Worm (Caenorhabditis elegans) whole organism, L2 larva: ENCODE data around the gene Y46G5A.7.
A peak's percentile ranks its signal among the peaks of the same experiment; 100 is the strongest.

Experiments
- C34F6.9 ChIP-seq: fragments of 150-350 bp; optimal IDR thresholded peaks from 2 replicates; lab custom pipeline; 2014; ENCODE audit warnings: missing biosample characterization, missing genetic modification characterization
- Y55F3AM.14 ChIP-seq: fragments of 200-800 bp; sonication (Bioruptor generic); optimal IDR thresholded peaks from 2 replicates; lab custom pipeline; 2018; ENCODE audit warnings: mild to moderate bottlenecking, missing genetic modification characterization, missing compliant biosample characterization
- ama-1 ChIP-seq: fragments of 150-350 bp; optimal IDR thresholded peaks from 2 replicates; lab custom pipeline; 2018; ENCODE audit warnings: inconsistent platforms
- blmp-1 ChIP-seq: sonication (generic microtip); optimal IDR thresholded peaks from 2 replicates; lab custom pipeline; 2017; ENCODE audit warnings: missing genetic modification characterization, mild to moderate bottlenecking, missing compliant biosample characterization, antibody characterized with exemption, moderate library complexity; ENCODE audit not compliant: insufficient read depth
- ceh-16 ChIP-seq: fragments of 150-350 bp; optimal IDR thresholded peaks from 2 replicates; lab custom pipeline; 2014; ENCODE audit warnings: missing biosample characterization, missing genetic modification characterization
- crh-2 ChIP-seq: sonication (generic microtip); optimal IDR thresholded peaks from 2 replicates; lab custom pipeline; 2017; ENCODE audit warnings: missing biosample characterization, missing genetic modification characterization
- egl-27 ChIP-seq: sonication (generic microtip); optimal IDR thresholded peaks from 3 replicates; lab custom pipeline; 2017; ENCODE audit warnings: missing biosample characterization, missing genetic modification reagents, missing genetic modification characterization
- elt-1 ChIP-seq: fragments of 150-350 bp; optimal IDR thresholded peaks from 2 replicates; lab custom pipeline; 2014; ENCODE audit warnings: missing biosample characterization, missing genetic modification characterization
- fos-1 ChIP-seq: fragments of 150-350 bp; optimal IDR thresholded peaks from 2 replicates; lab custom pipeline; 2014; ENCODE audit warnings: missing biosample characterization, missing genetic modification characterization
- gmeb-1 ChIP-seq: fragments of 150-350 bp; optimal IDR thresholded peaks from 2 replicates; lab custom pipeline; 2014; ENCODE audit warnings: missing biosample characterization, missing genetic modification characterization
- lin-11 ChIP-seq: fragments of 150-350 bp; sonication (generic microtip); optimal IDR thresholded peaks from 2 replicates; lab custom pipeline; 2014; ENCODE audit warnings: missing biosample characterization, missing genetic modification characterization, inconsistent platforms, mixed read lengths
- lin-13 ChIP-seq: fragments of 150-350 bp; optimal IDR thresholded peaks from 2 replicates; lab custom pipeline; 2014; ENCODE audit warnings: missing biosample characterization, missing genetic modification reagents, missing genetic modification characterization
- lin-39 ChIP-seq: fragments of 150-350 bp; optimal IDR thresholded peaks from 2 replicates; lab custom pipeline; 2014; ENCODE audit warnings: missing biosample characterization, missing genetic modification reagents, missing genetic modification characterization
- lsy-2 ChIP-seq, 2 experiments: fragments of 150-350 bp in 1 of 2; sonication (generic microtip) in 1 of 2; optimal IDR thresholded peaks; 2 replicates each; lab custom pipeline; 2014 to 2017; ENCODE audit warnings: missing biosample characterization in 2 of 2, missing genetic modification characterization in 2 of 2
- mab-5 ChIP-seq: fragments of 150-350 bp; optimal IDR thresholded peaks from 2 replicates; lab custom pipeline; 2014; ENCODE audit warnings: missing biosample characterization, missing genetic modification characterization
- mbf-1 ChIP-seq: sonication (generic microtip); optimal IDR thresholded peaks from 2 replicates; lab custom pipeline; 2017; ENCODE audit warnings: missing biosample characterization, missing genetic modification characterization
- nhr-10 ChIP-seq: sonication (generic microtip); optimal IDR thresholded peaks from 2 replicates; lab custom pipeline; 2017; ENCODE audit warnings: missing biosample characterization, missing genetic modification characterization
- nhr-11 ChIP-seq: fragments of 150-350 bp; optimal IDR thresholded peaks from 2 replicates; lab custom pipeline; 2014; ENCODE audit warnings: missing biosample characterization, missing genetic modification characterization
- nhr-12 ChIP-seq: fragments of 150-350 bp; optimal IDR thresholded peaks from 2 replicates; lab custom pipeline; 2014; ENCODE audit warnings: missing biosample characterization, missing genetic modification characterization
- nhr-129 ChIP-seq: fragments of 150-350 bp; optimal IDR thresholded peaks from 2 replicates; lab custom pipeline; 2014; ENCODE audit warnings: missing biosample characterization, missing genetic modification characterization
- nhr-21 ChIP-seq: fragments of 150-350 bp; optimal IDR thresholded peaks from 2 replicates; lab custom pipeline; 2014; ENCODE audit warnings: missing biosample characterization, missing genetic modification characterization
- nhr-23 ChIP-seq: fragments of 150-350 bp; optimal IDR thresholded peaks from 2 replicates; lab custom pipeline; 2014; ENCODE audit warnings: missing biosample characterization, missing genetic modification reagents, missing genetic modification characterization
- nhr-237 ChIP-seq: fragments of 150-350 bp; optimal IDR thresholded peaks from 2 replicates; lab custom pipeline; 2014; ENCODE audit warnings: missing biosample characterization, missing genetic modification characterization
- nhr-6 ChIP-seq: fragments of 150-350 bp; optimal IDR thresholded peaks from 2 replicates; lab custom pipeline; 2014; ENCODE audit warnings: missing biosample characterization, missing genetic modification characterization
- nhr-77 ChIP-seq: fragments of 150-350 bp; optimal IDR thresholded peaks from 2 replicates; lab custom pipeline; 2014; ENCODE audit warnings: missing biosample characterization, missing genetic modification characterization
- peb-1 ChIP-seq: fragments of 150-350 bp; optimal IDR thresholded peaks from 2 replicates; lab custom pipeline; 2014; ENCODE audit warnings: missing biosample characterization, missing genetic modification characterization
- sma-9 ChIP-seq, 2 experiments: fragments of 150-350 bp in 1 of 2; sonication (generic microtip) in 1 of 2; optimal IDR thresholded peaks; 2 replicates each; lab custom pipeline; 2014 to 2016; ENCODE audit warnings: missing genetic modification characterization in 2 of 2, mild to moderate bottlenecking in 1 of 2, missing biosample characterization in 1 of 2, missing compliant biosample characterization in 1 of 2, missing genetic modification reagents in 1 of 2, moderate library complexity in 1 of 2
- snpc-4 ChIP-seq: fragments of 150-350 bp; optimal IDR thresholded peaks from 2 replicates; lab custom pipeline; 2014; ENCODE audit warnings: missing biosample characterization, missing genetic modification characterization
- unc-39 ChIP-seq: fragments of 150-350 bp; optimal IDR thresholded peaks from 2 replicates; lab custom pipeline; 2014; ENCODE audit warnings: missing biosample characterization, missing genetic modification characterization
- unc-55 ChIP-seq: fragments of 150-350 bp; sonication (generic microtip); optimal IDR thresholded peaks from 3 replicates; lab custom pipeline; 2014; ENCODE audit warnings: missing biosample characterization, missing genetic modification reagents, missing genetic modification characterization
- unc-62 ChIP-seq: fragments of 150-350 bp; optimal IDR thresholded peaks from 2 replicates; lab custom pipeline; 2014; ENCODE audit warnings: missing biosample characterization, missing genetic modification reagents, missing genetic modification characterization
- ztf-1 ChIP-seq: fragments of 200-800 bp; sonication (Bioruptor generic); conservative IDR thresholded peaks from 2 replicates; pipeline ENCODE4 v1.3.6; 2022; ENCODE audit warnings: missing genetic modification characterization, missing compliant biosample characterization
- ztf-11 ChIP-seq: sonication (generic microtip); optimal IDR thresholded peaks from 2 replicates; lab custom pipeline; 2017; ENCODE audit warnings: missing biosample characterization, missing genetic modification characterization
- ztf-4 ChIP-seq: fragments of 150-350 bp; optimal IDR thresholded peaks from 2 replicates; lab custom pipeline; 2014; ENCODE audit warnings: missing biosample characterization, missing genetic modification characterization

Gene Y46G5A.7

ce11 chrII:12797211-12797794 is 41.2 kb upstream of the Y46G5A.7 start:
- TF ChIP-seq nhr-21 (tag; lab: Kevin White, UChicago) = no peak
- TF ChIP-seq mbf-1 (tag; lab: Kevin White, UChicago) = no peak
- no peak for TF ChIP-seq mab-5 (tag; lab: Kevin White, UChicago)
- no peak for TF ChIP-seq Y55F3AM.14 (GFP tag; lab: Kevin White, UChicago)
- no peak for TF ChIP-seq blmp-1 (tag; lab: Kevin White, UChicago)
- no peak for TF ChIP-seq nhr-77
- no peak for TF ChIP-seq nhr-10 (tag; lab: Kevin White, UChicago)
- TF ChIP-seq unc-62 (GFP tag; lab: Kevin White, UChicago) = no peak
- TF ChIP-seq gmeb-1 (tag; lab: Kevin White, UChicago) = no peak
- no peak for TF ChIP-seq nhr-12 (tag; lab: Kevin White, UChicago)
- TF ChIP-seq unc-55 = no peak
- no peak for TF ChIP-seq nhr-6 (tag; lab: Kevin White, UChicago)
- TF ChIP-seq sma-9 (GFP tag; optimal IDR thresholded peaks at IDR 0.05; lab: Kevin White, UChicago) = peak; percentile 50
- TF ChIP-seq sma-9 (tag; optimal IDR thresholded peaks at IDR 0.05; lab: Kevin White, UChicago) = no peak
- TF ChIP-seq lin-13 (GFP tag; lab: Kevin White, UChicago) = peak; percentile 25
- peak; percentile 36 for TF ChIP-seq ama-1 (lab: Kevin White, UChicago)
- no peak for TF ChIP-seq unc-39
- TF ChIP-seq crh-2 (tag; lab: Kevin White, UChicago) = peak; percentile 61
- TF ChIP-seq C34F6.9 = peak; percentile 30
- TF ChIP-seq fos-1 (tag; lab: Kevin White, UChicago) = peak; percentile 52
- TF ChIP-seq lsy-2 (tag; optimal IDR thresholded peaks at IDR 0.05; lab: Kevin White, UChicago) = peak in 1 of 2 experiments; percentile 26
- TF ChIP-seq nhr-23 (tag; lab: Kevin White, UChicago) = no peak
- no peak for TF ChIP-seq elt-1 (tag; lab: Kevin White, UChicago)
- no peak for TF ChIP-seq lin-39

DNA sequence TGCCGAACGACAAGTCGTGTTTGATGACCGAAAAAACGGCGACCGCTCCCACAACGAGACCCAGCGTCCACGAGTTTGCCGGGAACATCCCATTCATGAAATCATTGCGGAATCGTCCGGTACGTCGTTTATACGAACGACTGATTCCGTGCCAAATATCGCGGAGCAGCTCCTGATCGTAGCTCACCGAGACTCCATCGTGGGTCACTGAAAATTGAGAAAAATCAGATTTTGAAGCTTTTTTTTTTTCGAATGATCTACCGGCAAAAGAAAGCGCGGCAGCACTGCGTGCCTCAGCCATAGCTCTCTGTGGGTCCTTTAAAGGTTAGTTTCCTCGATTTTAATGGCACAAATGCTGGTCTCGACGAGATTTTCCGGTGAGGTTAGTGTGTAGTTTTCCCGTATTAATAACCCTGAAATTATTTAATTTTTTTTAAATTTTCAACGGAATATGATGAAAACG is 39.9 kb upstream of the Y46G5A.7 start, which contains the start of gene cpt-1:
Gene cpt-1 (minus strand): TSS at position 413 of the 463 bp plus-strand sequence.
- TF ChIP-seq C34F6.9 = no peak
- no peak for TF ChIP-seq nhr-77

- TF ChIP-seq ztf-4 (peak; percentile 18), lin-11 (no peak)
These were observed 39.1 kb upstream of the Y46G5A.7 start for ce11 chrII:12795188-12795587.

DNA sequence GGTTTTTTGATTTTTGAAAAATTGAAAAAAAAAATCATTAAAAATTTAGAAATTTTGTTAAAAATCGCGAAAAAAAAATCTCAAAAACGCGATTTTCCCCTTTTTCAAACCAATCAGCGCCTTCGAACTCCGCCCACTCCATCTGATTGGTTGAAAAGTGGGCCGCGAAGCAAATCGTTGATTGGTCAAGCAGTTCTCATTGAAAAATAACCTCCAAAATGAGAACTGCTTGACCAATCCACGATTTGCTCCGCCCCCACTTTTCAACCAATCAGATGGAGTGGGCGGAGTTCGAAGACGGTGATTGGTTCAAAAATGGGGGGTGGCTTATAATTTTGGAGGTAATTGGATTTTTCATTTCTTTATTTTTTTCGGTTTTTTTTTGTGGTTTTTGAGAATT is 34.3 kb upstream of the Y46G5A.7 start:
- TF ChIP-seq nhr-11 (tag; lab: Kevin White, UChicago) = no peak
- no peak for TF ChIP-seq egl-27 (tag; lab: Kevin White, UChicago)
- TF ChIP-seq nhr-237 (tag; lab: Kevin White, UChicago) = no peak
- no peak for TF ChIP-seq ztf-1
- TF ChIP-seq peb-1 (tag; lab: Kevin White, UChicago) = no peak
- TF ChIP-seq unc-62 (GFP tag; lab: Kevin White, UChicago) = no peak
- TF ChIP-seq blmp-1 (tag; lab: Kevin White, UChicago) = no peak
- no peak for TF ChIP-seq ztf-11 (tag; lab: Kevin White, UChicago)
- no peak for TF ChIP-seq lin-11
- no peak for TF ChIP-seq ceh-16 (tag; lab: Kevin White, UChicago)
- TF ChIP-seq nhr-23 (tag; lab: Kevin White, UChicago) = no peak
- TF ChIP-seq lin-39 = no peak
- no peak for TF ChIP-seq lsy-2 (tag; optimal IDR thresholded peaks at IDR 0.05; lab: Kevin White, UChicago)
- no peak for TF ChIP-seq crh-2 (tag; lab: Kevin White, UChicago)
- TF ChIP-seq nhr-21 (tag; lab: Kevin White, UChicago) = no peak
- TF ChIP-seq snpc-4 = no peak
- no peak for TF ChIP-seq nhr-129

ce11 chrII:12789497-12789896 is 33.4 kb upstream of the Y46G5A.7 start:
- TF ChIP-seq unc-55 = no peak
- no peak for TF ChIP-seq peb-1 (tag; lab: Kevin White, UChicago)
- TF ChIP-seq lin-13 (GFP tag; lab: Kevin White, UChicago) = no peak
- TF ChIP-seq mbf-1 (tag; lab: Kevin White, UChicago) = no peak
- no peak for TF ChIP-seq mab-5 (tag; lab: Kevin White, UChicago)
